Worm (Caenorhabditis elegans): ENCODE results near the gene cdc-48.2.
A peak's percentile ranks its signal among the peaks of the same experiment; 100 is the strongest.

The cdc-48.2 gene

ce11 chrII:8112063-8112462 is 26.2 kb upstream of the cdc-48.2 start, which contains the start of gene lron-4:
Gene lron-4, minus strand, starts transcription at chrII:8112163.
- TF ChIP-seq ham-2 (GFP tag; optimal IDR thresholded peaks at IDR 0.05) (no peak), nhr-76 (tag; optimal IDR thresholded peaks at IDR 0.05) (no peak), snpc-4 (tag; optimal IDR thresholded peaks at IDR 0.05) (no peak), unc-62 (GFP tag; optimal IDR thresholded peaks at IDR 0.05) (no peak), unc-120 (tag; optimal IDR thresholded peaks at IDR 0.05; ENCODE audit: poor library complexity, severe bottlenecking) (no peak), ceh-83 (GFP tag; optimal IDR thresholded peaks at IDR 0.05) (no peak), lin-32 (GFP tag; optimal IDR thresholded peaks at IDR 0.05) (no peak)

- peak; percentile 26 for TF ChIP-seq unc-62 (GFP tag; optimal IDR thresholded peaks at IDR 0.05)
- TF ChIP-seq zip-8 (tag; optimal IDR thresholded peaks at IDR 0.05): no peak
- no peak for TF ChIP-seq ces-1 (GFP tag; optimal IDR thresholded peaks at IDR 0.05)
- TF ChIP-seq ceh-43 (GFP tag; optimal IDR thresholded peaks at IDR 0.05): no peak
- TF ChIP-seq unc-39 (tag; optimal IDR thresholded peaks at IDR 0.05): no peak
- no peak for TF ChIP-seq lin-32 (GFP tag; optimal IDR thresholded peaks at IDR 0.05)
- TF ChIP-seq mep-1 (tag; optimal IDR thresholded peaks at IDR 0.05): no peak
- TF ChIP-seq elt-1 (tag; optimal IDR thresholded peaks at IDR 0.05; ENCODE audit: borderline replicate concordance, insufficient read depth): no peak
Measured at ce11 chrII:8116159-8116558, 22.1 kb upstream of the cdc-48.2 start, which contains the start of gene unc-105. Gene unc-105, plus strand, starts transcription at chrII:8116459.

DNA sequence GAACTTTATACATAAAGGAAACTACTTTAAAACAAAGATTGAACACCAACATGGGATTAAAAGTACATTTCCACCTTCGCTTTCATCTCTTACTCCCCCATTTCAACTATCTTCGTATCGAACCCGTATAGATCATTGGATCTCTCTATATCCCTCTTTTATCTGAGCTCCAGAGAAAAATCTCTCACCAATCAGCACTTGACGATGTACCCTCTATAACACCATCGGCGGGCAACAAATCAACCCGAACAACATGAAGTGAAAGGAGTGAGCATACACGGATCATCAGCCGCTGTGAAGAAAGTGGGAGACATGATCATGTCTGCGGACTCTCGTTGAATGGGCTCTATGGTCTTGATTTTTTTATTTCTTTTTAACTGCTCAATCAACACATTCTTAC is 20.9 kb upstream of the cdc-48.2 start:
- TF ChIP-seq mab-5 (tag; optimal IDR thresholded peaks at IDR 0.05): no peak
- no peak for TF ChIP-seq ceh-39 (tag; optimal IDR thresholded peaks at IDR 0.05)
- TF ChIP-seq blmp-1 (tag; optimal IDR thresholded peaks at IDR 0.05): no peak
- peak; percentile 79 for TF ChIP-seq unc-120 (tag; optimal IDR thresholded peaks at IDR 0.05; ENCODE audit: poor library complexity, severe bottlenecking)
- TF ChIP-seq sptf-1 (tag; optimal IDR thresholded peaks at IDR 0.05): no peak
- no peak for TF ChIP-seq drap-1 (GFP tag; optimal IDR thresholded peaks at IDR 0.05)

- TF ChIP-seq ceh-83 (GFP tag; optimal IDR thresholded peaks at IDR 0.05): no peak
- TF ChIP-seq lin-32 (GFP tag; optimal IDR thresholded peaks at IDR 0.05): no peak
- no peak for TF ChIP-seq mab-5 (tag; optimal IDR thresholded peaks at IDR 0.05)
- TF ChIP-seq unc-62 (GFP tag; optimal IDR thresholded peaks at IDR 0.05): no peak
- TF ChIP-seq ham-2 (GFP tag; optimal IDR thresholded peaks at IDR 0.05): no peak
- peak; percentile 99 for TF ChIP-seq lsy-2 (tag; optimal IDR thresholded peaks at IDR 0.05)
- TF ChIP-seq cnd-1 (tag; optimal IDR thresholded peaks at IDR 0.05): no peak
- TF ChIP-seq snpc-4 (tag; optimal IDR thresholded peaks at IDR 0.05): no peak
- no peak for TF ChIP-seq flh-1 (GFP tag; optimal IDR thresholded peaks at IDR 0.05)
- no peak for TF ChIP-seq ztf-11 (tag; optimal IDR thresholded peaks at IDR 0.05)
- no peak for TF ChIP-seq elt-1 (tag; optimal IDR thresholded peaks at IDR 0.05; ENCODE audit: borderline replicate concordance, insufficient read depth)
- TF ChIP-seq M03D4.4 (tag; optimal IDR thresholded peaks at IDR 0.05): no peak
- no peak for TF ChIP-seq ceh-39 (tag; optimal IDR thresholded peaks at IDR 0.05)
- no peak for TF ChIP-seq nhr-12 (tag; optimal IDR thresholded peaks at IDR 0.05)
- TF ChIP-seq ces-1 (GFP tag; optimal IDR thresholded peaks at IDR 0.05): no peak
- TF ChIP-seq nhr-237 (tag; optimal IDR thresholded peaks at IDR 0.05): peak; percentile 47
- TF ChIP-seq blmp-1 (tag; optimal IDR thresholded peaks at IDR 0.05): no peak
- no peak for TF ChIP-seq zip-8 (tag; optimal IDR thresholded peaks at IDR 0.05)
- TF ChIP-seq mls-2 (tag; optimal IDR thresholded peaks at IDR 0.05): no peak
- no peak for TF ChIP-seq unc-39 (tag; optimal IDR thresholded peaks at IDR 0.05)
- TF ChIP-seq unc-120 (tag; optimal IDR thresholded peaks at IDR 0.05; ENCODE audit: poor library complexity, severe bottlenecking): peak; percentile 3
- no peak for TF ChIP-seq nhr-76 (tag; optimal IDR thresholded peaks at IDR 0.05)
- TF ChIP-seq hlh-1 (tag; optimal IDR thresholded peaks at IDR 0.05): peak; percentile 10
- TF ChIP-seq tbx-8 (GFP tag; optimal IDR thresholded peaks at IDR 0.05): no peak
- no peak for TF ChIP-seq sptf-1 (tag; optimal IDR thresholded peaks at IDR 0.05)
- no peak for TF ChIP-seq drap-1 (GFP tag; optimal IDR thresholded peaks at IDR 0.05)
- no peak for TF ChIP-seq nhr-28 (tag; optimal IDR thresholded peaks at IDR 0.05)
- TF ChIP-seq sem-2 (GFP tag; optimal IDR thresholded peaks at IDR 0.05): no peak
- peak; percentile 7 for TF ChIP-seq lin-13 (tag; optimal IDR thresholded peaks at IDR 0.05)
- TF ChIP-seq ceh-43 (GFP tag; optimal IDR thresholded peaks at IDR 0.05): no peak
- TF ChIP-seq nhr-2 (tag; optimal IDR thresholded peaks at IDR 0.05): no peak
- TF ChIP-seq mep-1 (tag; optimal IDR thresholded peaks at IDR 0.05): peak; percentile 62
- TF ChIP-seq bed-3 (GFP tag; optimal IDR thresholded peaks at IDR 0.05): no peak
- no peak for TF ChIP-seq elt-3 (tag; optimal IDR thresholded peaks at IDR 0.05)
- peak; percentile 67 for TF ChIP-seq pha-4 (tag; optimal IDR thresholded peaks at IDR 0.05)
Measured at ce11 chrII:8124867-8125266, 13.4 kb upstream of the cdc-48.2 start, which contains the start of gene ire-1. Gene ire-1, minus strand, starts transcription at chrII:8124910.
